Fruit fly (Drosophila melanogaster): ENCODE results near the gene gpp.
A peak's percentile ranks its signal among the peaks of the same experiment; 100 is the strongest.

DNA sequence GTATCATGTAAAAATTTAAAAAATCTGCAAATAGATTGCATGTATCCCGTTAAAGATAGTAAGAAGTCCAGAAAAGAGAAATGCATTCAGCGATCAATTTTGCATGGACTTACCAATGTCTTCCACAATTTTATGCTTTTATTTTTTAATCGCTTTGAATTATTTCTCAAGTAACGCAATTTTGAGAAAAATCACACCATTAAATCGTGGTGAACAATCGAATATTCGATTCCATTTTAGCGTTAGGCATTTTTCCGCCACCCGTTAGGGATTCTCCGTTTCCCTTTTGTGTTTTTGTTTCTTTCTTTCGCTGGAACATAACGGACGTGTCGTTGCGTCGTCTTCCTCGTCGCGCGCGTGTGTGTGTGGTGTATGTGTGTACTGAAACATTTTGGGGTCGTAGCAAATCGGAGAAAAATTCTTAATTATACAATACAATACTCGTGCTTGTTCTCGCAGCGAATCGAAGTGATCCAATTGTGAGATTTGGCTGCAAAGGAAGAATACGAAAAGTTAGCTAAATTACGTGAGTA lies at the start of gene gpp:
- TF ChIP-seq D1 (tag; optimal IDR thresholded peaks at IDR 0.05) (no peak), CG10348 (GFP tag; IDR thresholded peaks at IDR 0.05) (no peak), CG13204 (GFP tag; optimal IDR thresholded peaks at IDR 0.05) (peak; percentile 36), Ets98B (GFP tag; IDR thresholded peaks at IDR 0.05) (no peak), fd96Ca (GFP tag; IDR thresholded peaks at IDR 0.05) (no peak), CG34367 (tag; optimal IDR thresholded peaks at IDR 0.05) (no peak), CG32121 (GFP tag; IDR thresholded peaks at IDR 0.05) (no peak), CG9948 (tag; optimal IDR thresholded peaks at IDR 0.05) (no peak), gl (tag; optimal IDR thresholded peaks at IDR 0.05) (peak; percentile 5), Pif1B (GFP tag; optimal IDR thresholded peaks at IDR 0.05) (peak; percentile 12), CG8301 (tag; optimal IDR thresholded peaks at IDR 0.05) (no peak), CG15710 (tag; optimal IDR thresholded peaks at IDR 0.05) (no peak), Pif1A (GFP tag; optimal IDR thresholded peaks at IDR 0.05) (no peak), CG4496 (GFP tag; IDR thresholded peaks at IDR 0.05) (no peak)
